Worm (Caenorhabditis elegans): ENCODE results near the gene T15H9.4.
A peak's percentile ranks its signal among the peaks of the same experiment; 100 is the strongest.

The T15H9.4 gene

DNA sequence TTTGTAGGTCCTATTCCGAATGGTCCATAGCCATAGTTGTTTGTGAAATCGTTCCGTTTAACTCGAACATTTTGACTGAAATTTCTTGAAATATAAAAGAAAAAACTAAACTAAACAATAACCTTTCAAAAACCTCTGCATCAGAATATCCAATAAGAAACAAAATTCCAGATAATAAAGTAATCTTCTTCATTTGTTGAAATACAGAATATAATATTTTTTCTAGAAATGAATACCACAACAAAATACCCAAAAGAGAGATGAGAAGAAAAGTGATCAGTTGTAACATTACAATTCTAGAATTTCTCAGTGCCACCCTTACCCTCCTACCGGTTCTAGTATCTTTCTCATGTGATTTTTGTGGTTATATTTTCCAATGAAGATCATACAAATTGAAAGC lies 42.0 kb downstream of the T15H9.4 start, which contains the start of gene ZK1307.2:
Gene ZK1307.2 (minus strand): TSS at position 274 of the 400 bp plus-strand sequence.
- TF ChIP-seq unc-39 (tag; optimal IDR thresholded peaks at IDR 0.05) (no peak), nhr-25 (tag; optimal IDR thresholded peaks at IDR 0.05) (peak; percentile 32)

DNA sequence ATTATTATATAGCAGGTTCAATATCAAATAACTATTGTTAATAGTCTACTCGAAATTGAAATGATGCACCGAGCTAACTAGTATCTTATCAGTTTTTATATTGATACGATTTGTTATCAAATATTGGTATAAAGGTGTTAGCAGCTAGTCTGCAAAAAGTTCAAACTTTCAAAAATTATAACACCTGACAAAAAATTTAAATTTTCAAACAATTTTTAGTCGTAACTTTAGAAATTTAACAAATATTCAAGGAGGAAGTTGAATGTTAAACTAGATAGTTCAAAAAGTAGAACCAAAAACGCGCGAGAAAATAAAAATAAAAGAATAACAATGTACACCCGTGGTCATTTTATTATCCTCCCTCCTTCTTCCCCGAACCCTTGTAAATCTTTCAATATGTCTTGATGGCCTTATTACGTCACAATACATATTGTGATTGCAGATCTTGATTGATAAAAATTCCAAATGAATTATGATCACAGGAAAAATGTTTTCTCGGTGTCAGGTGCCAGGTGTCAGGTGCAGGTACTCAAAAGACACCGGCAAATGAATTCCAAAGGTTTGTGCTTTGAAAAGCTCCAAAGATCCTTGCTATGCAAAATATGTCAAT lies 44.0 kb downstream of the T15H9.4 start, which contains the start of gene ZK1307.1:
Gene ZK1307.1 (minus strand): TSS at position 51 of the 610 bp plus-strand sequence.
- TF ChIP-seq nhr-77 (tag; optimal IDR thresholded peaks at IDR 0.05) = no peak
- TF ChIP-seq zag-1 (tag; optimal IDR thresholded peaks at IDR 0.05) = no peak
- TF ChIP-seq sma-9 (GFP tag; optimal IDR thresholded peaks at IDR 0.05) = peak; percentile 17
- TF ChIP-seq sma-9 (tag; optimal IDR thresholded peaks at IDR 0.05) = no peak
- TF ChIP-seq nhr-129 (tag; optimal IDR thresholded peaks at IDR 0.05) = peak; percentile 18

DNA sequence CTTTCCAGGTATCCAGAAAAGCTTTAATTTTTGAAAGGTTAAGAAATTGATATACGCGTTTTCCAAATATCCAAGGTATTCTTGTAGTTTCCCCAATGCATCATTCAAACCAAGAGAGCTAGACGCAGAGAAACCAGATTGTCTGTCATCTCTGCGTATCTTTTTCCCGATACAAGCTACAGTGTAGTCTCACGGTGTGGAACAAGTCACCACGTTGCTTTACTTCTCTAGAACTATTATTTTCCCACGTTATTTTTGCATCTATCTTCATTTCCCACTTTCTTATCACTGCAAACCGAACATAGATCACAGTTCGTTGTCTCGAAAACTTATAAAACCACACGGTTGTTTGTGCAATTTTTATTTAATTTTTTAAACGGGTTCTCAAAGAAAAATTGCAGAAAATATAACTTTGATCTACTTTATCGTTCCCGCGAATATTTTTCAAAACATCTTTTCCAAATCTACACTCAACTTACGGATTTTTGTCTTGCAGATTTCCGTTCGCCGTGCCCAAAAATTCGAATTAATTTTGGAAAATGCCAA lies 44.6 kb downstream of the T15H9.4 start, which contains the start of gene gstk-1:
Gene gstk-1 (plus strand): TSS at position 496 of the 546 bp plus-strand sequence.
- TF ChIP-seq sma-9 (GFP tag; optimal IDR thresholded peaks at IDR 0.05) (peak; percentile 89), sma-9 (tag; optimal IDR thresholded peaks at IDR 0.05) (no peak), mdl-1 (tag; optimal IDR thresholded peaks at IDR 0.05) (peak in 1 of 2 experiments; percentile 42), gmeb-1 (tag; optimal IDR thresholded peaks at IDR 0.05) (no peak), unc-39 (tag; optimal IDR thresholded peaks at IDR 0.05) (no peak), F13H6.1 (tag; optimal IDR thresholded peaks at IDR 0.05) (peak; percentile 11), lin-13 (GFP tag; optimal IDR thresholded peaks at IDR 0.05) (peak; percentile 82), zag-1 (tag; optimal IDR thresholded peaks at IDR 0.05) (no peak), crh-2 (tag; optimal IDR thresholded peaks at IDR 0.05) (peak; percentile 81), sma-3 (GFP tag; optimal IDR thresholded peaks at IDR 0.05) (peak; percentile 54), blmp-1 (tag; optimal IDR thresholded peaks at IDR 0.05; ENCODE audit: insufficient read depth) (peak; percentile 25), lsy-2 (tag; optimal IDR thresholded peaks at IDR 0.05) (peak in 1 of 2 experiments; percentile 35), ceh-82 (tag; optimal IDR thresholded peaks at IDR 0.05) (no peak), nhr-21 (tag; optimal IDR thresholded peaks at IDR 0.05) (peak; percentile 59), sem-4 (tag; optimal IDR thresholded peaks at IDR 0.05) (no peak), unc-62 (GFP tag; optimal IDR thresholded peaks at IDR 0.05) (no peak), fos-1 (tag; optimal IDR thresholded peaks at IDR 0.05) (peak; percentile 44)

DNA sequence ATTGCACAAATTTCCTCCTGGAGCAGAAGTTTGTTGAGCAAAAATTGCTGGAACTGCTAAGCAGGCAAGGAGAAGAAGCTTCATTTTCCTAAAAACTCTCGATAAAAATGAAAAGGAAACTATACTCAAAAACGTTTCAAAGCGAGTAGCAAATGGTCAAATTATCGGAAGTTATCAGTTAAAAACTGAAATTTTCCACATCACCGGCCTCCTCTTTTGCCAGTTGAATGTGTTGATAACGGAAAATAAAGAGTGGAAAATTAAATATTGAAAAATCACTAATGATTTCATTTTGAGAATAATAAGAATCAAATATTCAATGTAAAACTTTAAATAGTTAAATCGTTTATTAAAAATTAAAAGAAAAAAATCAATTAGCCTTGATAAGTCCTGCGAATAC lies 47.2 kb downstream of the T15H9.4 start, which contains the start of gene ZK1320.2:
Gene ZK1320.2 (minus strand): TSS at position 88 of the 400 bp plus-strand sequence.
- TF ChIP-seq fos-1 (tag; optimal IDR thresholded peaks at IDR 0.05) (peak; percentile 79), ama-1 (optimal IDR thresholded peaks at IDR 0.05) (no peak), crh-2 (tag; optimal IDR thresholded peaks at IDR 0.05) (peak; percentile 52), ceh-82 (tag; optimal IDR thresholded peaks at IDR 0.05) (no peak)

DNA sequence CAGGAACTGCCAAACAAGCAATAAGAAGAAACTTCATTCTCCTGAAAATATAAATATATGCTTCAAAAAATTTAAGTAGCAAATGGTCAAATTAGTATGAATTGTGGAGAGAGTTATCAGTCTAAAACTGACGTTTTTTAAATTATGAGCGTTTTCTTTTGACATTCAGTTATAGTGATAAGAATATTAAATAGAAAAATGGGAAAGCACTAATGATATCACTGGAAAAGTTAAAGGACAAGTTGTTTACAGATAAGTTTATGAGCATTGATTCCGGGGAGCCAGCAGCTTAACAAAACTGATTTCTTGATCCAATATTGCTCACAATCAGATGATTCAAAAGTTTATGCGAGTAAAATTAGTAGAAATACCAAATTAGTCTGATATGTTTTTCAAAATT lies 48.7 kb downstream of the T15H9.4 start, which contains the start of gene ZK1320.3:
Gene ZK1320.3 (minus strand): TSS at position 41 of the 400 bp plus-strand sequence.
- TF ChIP-seq aly-2 (tag; optimal IDR thresholded peaks at IDR 0.05) (no peak), unc-62 (GFP tag; optimal IDR thresholded peaks at IDR 0.05) (no peak), fos-1 (tag; optimal IDR thresholded peaks at IDR 0.05) (peak; percentile 87), ztf-4 (tag; optimal IDR thresholded peaks at IDR 0.05) (no peak)

DNA sequence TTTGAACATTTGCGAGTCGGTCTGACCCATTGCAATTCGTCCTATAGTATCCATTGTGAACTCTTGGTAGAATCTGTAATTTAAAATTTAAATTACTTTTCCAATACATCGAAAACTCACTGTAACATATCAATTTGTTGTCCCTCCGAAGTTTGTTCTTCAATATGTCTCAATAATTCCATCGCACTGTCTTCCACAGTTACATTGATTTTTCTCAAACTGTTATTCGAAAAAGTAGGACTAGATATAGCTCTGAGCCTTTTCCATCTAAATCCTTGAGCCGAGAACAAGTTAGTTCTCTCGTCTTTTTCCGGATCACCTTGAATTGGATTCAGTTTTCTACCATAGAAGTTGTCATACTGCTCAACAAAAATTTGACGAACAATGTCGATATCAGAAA lies 50.5 kb downstream of the T15H9.4 start:
- TF ChIP-seq nhr-10 (tag; optimal IDR thresholded peaks at IDR 0.05) (no peak), R02D3.7 (tag; optimal IDR thresholded peaks at IDR 0.05) (no peak), alr-1 (tag; optimal IDR thresholded peaks at IDR 0.05) (no peak), zag-1 (tag; optimal IDR thresholded peaks at IDR 0.05) (no peak), nhr-12 (tag; optimal IDR thresholded peaks at IDR 0.05) (no peak), sem-4 (tag; optimal IDR thresholded peaks at IDR 0.05) (no peak), unc-39 (tag; optimal IDR thresholded peaks at IDR 0.05) (no peak), fos-1 (tag; optimal IDR thresholded peaks at IDR 0.05) (no peak)

DNA sequence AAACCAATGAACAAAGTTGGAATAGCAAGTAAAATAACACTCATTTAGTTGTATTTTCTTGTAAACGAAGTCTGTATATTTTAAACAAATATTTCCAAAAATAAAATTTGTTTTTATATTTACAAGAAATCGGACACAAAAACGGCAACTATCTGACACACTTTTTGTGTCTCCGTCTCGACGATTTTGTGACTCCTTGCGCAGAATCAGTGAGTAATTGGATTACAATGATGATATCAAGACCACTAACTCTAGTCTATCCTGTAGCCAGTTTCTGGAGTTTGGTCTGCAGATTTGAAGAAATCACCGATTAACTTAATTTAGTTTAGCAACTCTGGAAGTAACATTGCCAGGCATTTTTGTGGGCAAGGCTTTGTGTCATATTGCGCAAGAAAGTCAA lies 51.1 kb downstream of the T15H9.4 start, which contains the start of gene cyp-13A10:
Gene cyp-13A10 (minus strand): TSS at position 88 of the 400 bp plus-strand sequence.
- TF ChIP-seq zag-1 (tag; optimal IDR thresholded peaks at IDR 0.05) = no peak
- peak; percentile 22 for TF ChIP-seq fos-1 (tag; optimal IDR thresholded peaks at IDR 0.05)

All from whole organism, L2 larva.